Worm (Caenorhabditis elegans): ENCODE data around the gene R31.2.

The R31.2 gene

DNA sequence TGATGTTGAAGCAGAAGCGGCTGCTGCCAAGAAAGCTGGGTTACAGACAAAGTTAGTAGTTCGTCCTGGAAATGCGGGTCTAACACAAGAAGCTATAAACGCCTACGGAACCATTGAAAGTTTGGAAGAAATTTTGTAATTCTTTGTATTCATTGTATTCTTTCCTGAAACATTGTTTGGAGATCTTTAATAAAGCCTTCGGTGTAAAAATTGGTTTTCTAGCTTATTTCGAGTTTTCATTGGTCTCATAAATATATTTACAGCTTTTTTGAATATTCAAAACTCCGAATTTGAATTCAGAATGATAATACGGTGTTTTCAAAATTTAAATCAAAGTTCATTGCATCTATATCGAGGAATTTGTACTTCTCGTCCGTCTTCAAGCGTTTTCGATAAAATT, 17.5 kb downstream of the R31.2 start, which contains the start of gene F58H1.8:
TSS of gene F58H1.8 (plus strand) at position 301 of the 400 bp plus-strand sequence.
- no peak for TF ChIP-seq flt-1 (GFP tag; IDR thresholded peaks at IDR 0.05)
- no peak for TF ChIP-seq med-1 (GFP tag; optimal IDR thresholded peaks at IDR 0.05; ENCODE audit: insufficient read depth)

DNA sequence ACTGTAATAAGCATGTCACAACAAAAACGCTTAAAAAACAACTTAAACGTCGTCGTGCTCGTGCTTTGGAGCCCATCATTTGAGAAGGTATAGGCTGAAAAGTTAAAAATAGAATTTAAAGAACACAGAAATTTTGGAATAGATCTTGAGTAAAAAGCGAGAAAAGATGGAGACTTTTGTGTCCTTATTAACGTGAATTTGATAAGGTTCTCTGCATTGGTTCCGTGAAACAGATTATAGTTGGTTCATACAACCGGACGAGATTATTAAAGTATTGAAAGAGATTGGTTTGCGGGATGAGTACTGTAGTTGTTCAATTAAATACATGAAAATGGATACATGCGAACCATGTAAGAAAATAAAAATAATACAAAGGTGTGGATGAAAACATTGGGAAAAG, 20.3 kb downstream of the R31.2 start, which contains the start of gene gpla-1:
TSS of gene gpla-1 (minus strand) at position 101 of the 400 bp plus-strand sequence.
- TF ChIP-seq ztf-23 (GFP tag; IDR thresholded peaks at IDR 0.05), result no peak
- no peak for TF ChIP-seq ztf-29 (GFP tag; IDR thresholded peaks at IDR 0.05)
- no peak for TF ChIP-seq ref-1 (GFP tag; conservative IDR thresholded peaks at IDR 0.05)
- TF ChIP-seq klf-2 (GFP tag; conservative IDR thresholded peaks at IDR 0.05), result no peak
- no peak for TF ChIP-seq flt-1 (GFP tag; IDR thresholded peaks at IDR 0.05)
- no peak for TF ChIP-seq T22C8.4 (GFP tag; IDR thresholded peaks at IDR 0.05)
- TF ChIP-seq med-1 (GFP tag; optimal IDR thresholded peaks at IDR 0.05; ENCODE audit: insufficient read depth), result no peak
- TF ChIP-seq tab-1 (GFP tag; IDR thresholded peaks at IDR 0.05), result no peak
- no peak for TF ChIP-seq cog-1 (tag; optimal IDR thresholded peaks at IDR 0.05)

DNA sequence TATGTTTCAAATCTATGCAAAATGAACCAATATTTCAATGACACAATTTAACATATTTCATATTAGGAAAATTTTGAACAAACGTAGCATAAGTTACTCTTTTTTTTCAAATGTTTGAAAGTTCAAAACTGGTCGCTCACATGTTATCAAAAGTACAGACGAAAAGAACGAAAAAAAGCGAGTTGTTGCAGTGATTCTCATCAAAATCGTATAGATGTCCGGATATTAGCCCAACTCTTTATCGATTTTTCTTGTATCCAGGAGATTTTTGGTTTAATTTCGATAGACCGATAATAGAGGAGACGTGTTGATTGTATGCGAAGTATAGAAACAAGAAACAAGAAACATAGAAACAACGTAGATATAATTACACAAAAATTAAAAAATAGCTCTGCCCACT, 23.0 kb downstream of the R31.2 start:
- TF ChIP-seq cog-1 (tag; optimal IDR thresholded peaks at IDR 0.05) (no peak), klf-2 (GFP tag; conservative IDR thresholded peaks at IDR 0.05) (no peak), med-1 (GFP tag; optimal IDR thresholded peaks at IDR 0.05; ENCODE audit: insufficient read depth) (no peak), flt-1 (GFP tag; IDR thresholded peaks at IDR 0.05) (no peak), T22C8.4 (GFP tag; IDR thresholded peaks at IDR 0.05) (no peak)

DNA sequence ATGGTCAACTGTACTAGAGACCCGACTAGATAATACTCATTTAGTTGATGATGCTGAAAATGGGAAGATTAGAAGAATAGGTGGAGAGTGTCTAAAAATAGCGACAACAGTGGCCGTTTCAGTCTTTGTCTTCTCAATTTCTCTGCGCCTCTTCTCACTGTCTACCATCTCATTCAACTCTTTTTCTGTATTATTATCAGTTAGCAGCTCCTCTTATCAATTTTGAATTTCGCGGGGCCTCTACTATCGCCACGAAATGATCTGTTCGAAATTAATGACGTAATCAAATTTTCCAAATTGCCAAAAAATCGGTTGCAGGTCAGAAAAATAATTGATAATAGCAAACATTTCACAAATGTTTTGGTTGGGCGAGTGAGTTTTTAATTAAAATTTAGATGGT, 24.3 kb downstream of the R31.2 start:
- TF ChIP-seq ztf-29 (GFP tag; IDR thresholded peaks at IDR 0.05), result no peak
- no peak for TF ChIP-seq ztf-23 (GFP tag; IDR thresholded peaks at IDR 0.05)
- no peak for TF ChIP-seq cog-1 (tag; optimal IDR thresholded peaks at IDR 0.05)
- no peak for TF ChIP-seq tab-1 (GFP tag; IDR thresholded peaks at IDR 0.05)

DNA sequence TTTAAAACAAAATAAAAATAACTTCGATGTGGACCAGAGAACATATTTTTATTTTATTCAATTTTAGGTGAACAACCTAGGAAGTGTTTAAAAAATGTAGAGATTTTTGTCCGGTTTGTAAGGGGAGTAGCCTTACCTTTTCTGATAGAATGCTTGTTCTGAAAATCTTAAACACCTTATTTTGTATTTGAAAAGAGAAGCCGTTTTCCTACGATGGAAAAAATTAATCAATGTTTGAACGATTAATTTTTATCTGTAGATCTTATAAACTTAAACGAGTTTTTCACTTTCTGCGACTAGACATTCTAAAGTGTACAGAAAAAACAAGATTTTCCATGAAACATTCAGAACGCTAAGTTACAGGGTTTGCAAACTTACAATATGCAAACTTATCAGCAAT, 25.0 kb downstream of the R31.2 start, which contains the start of gene F58H1.6:
TSS of gene F58H1.6 (plus strand) at position 301 of the 400 bp plus-strand sequence.
- TF ChIP-seq cog-1 (tag; optimal IDR thresholded peaks at IDR 0.05) (no peak), med-1 (GFP tag; optimal IDR thresholded peaks at IDR 0.05; ENCODE audit: insufficient read depth) (no peak), klf-2 (GFP tag; conservative IDR thresholded peaks at IDR 0.05) (no peak), flt-1 (GFP tag; IDR thresholded peaks at IDR 0.05) (no peak), ztf-29 (GFP tag; IDR thresholded peaks at IDR 0.05) (no peak), T22C8.4 (GFP tag; IDR thresholded peaks at IDR 0.05) (no peak), ref-1 (GFP tag; conservative IDR thresholded peaks at IDR 0.05) (no peak), ztf-23 (GFP tag; IDR thresholded peaks at IDR 0.05) (no peak), tab-1 (GFP tag; IDR thresholded peaks at IDR 0.05) (no peak)

DNA sequence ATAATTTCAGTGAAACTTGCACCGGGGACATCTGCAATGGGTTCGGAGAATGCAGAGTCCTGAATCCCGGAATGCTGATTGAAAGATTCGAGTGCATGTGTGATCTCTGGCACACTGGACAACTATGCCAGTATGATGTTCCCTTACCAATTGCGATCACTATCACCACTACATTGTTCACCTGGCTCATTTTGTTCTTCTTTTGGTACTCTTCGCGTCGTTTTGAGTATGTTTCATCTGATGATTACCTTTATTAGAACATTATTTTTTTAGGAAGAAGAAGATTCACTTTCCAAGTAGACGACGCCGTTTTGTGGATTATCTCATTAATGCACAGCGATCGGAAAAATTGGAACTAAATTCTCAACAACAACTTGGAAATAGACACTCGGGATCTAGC, 26.4 kb downstream of the R31.2 start:
- no peak for TF ChIP-seq tab-1 (GFP tag; IDR thresholded peaks at IDR 0.05)
- no peak for TF ChIP-seq med-1 (GFP tag; optimal IDR thresholded peaks at IDR 0.05; ENCODE audit: insufficient read depth)
- no peak for TF ChIP-seq ref-1 (GFP tag; conservative IDR thresholded peaks at IDR 0.05)

DNA sequence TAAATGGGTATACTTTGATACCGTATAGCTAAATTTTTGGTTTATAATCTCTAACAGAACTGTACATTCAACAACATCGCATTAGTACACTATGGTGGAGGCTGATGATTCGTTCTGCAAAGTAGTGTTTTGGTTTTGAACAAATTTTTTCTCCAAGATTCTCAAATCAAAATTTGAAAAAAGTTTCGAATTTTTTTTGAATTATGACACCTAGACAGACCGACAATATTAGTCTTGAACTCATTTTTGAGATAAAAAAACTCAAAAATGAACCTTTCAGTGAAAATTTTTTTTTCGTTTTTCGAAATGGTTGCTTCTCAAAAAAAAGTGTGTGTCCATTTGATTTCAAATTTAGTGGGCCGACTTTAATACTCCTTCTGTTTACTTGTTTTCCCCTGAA, 28.1 kb downstream of the R31.2 start:
- TF ChIP-seq klf-2 (GFP tag; conservative IDR thresholded peaks at IDR 0.05) (no peak), ztf-29 (GFP tag; IDR thresholded peaks at IDR 0.05) (no peak), tab-1 (GFP tag; IDR thresholded peaks at IDR 0.05) (no peak), ztf-23 (GFP tag; IDR thresholded peaks at IDR 0.05) (no peak), T22C8.4 (GFP tag; IDR thresholded peaks at IDR 0.05) (no peak), ref-1 (GFP tag; conservative IDR thresholded peaks at IDR 0.05) (no peak), med-1 (GFP tag; optimal IDR thresholded peaks at IDR 0.05; ENCODE audit: insufficient read depth) (no peak), flt-1 (GFP tag; IDR thresholded peaks at IDR 0.05) (no peak), cog-1 (tag; optimal IDR thresholded peaks at IDR 0.05) (no peak)

DNA sequence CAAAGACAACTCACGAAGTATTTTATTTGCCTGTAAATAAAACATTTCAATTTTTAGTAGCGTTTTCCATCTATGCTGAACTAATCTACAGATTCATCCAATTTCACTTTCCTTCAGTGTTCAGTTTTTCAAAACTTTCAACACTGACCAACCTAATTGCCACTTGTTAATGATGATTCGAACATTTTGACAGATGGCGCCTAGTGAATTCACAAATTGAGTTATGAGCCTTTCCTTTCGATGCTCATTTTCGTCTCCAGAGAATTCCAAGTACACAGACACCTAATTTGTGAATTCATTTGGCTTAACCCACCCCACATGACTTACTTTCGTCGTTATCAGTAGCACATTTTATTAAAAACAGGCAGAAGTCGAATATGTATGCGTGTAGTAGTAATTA, 29.4 kb downstream of the R31.2 start:
- no peak for TF ChIP-seq cog-1 (tag; optimal IDR thresholded peaks at IDR 0.05)
- no peak for TF ChIP-seq flt-1 (GFP tag; IDR thresholded peaks at IDR 0.05)
- no peak for TF ChIP-seq klf-2 (GFP tag; conservative IDR thresholded peaks at IDR 0.05)
- TF ChIP-seq ztf-29 (GFP tag; IDR thresholded peaks at IDR 0.05), result no peak
- no peak for TF ChIP-seq tab-1 (GFP tag; IDR thresholded peaks at IDR 0.05)
- no peak for TF ChIP-seq ztf-23 (GFP tag; IDR thresholded peaks at IDR 0.05)
- TF ChIP-seq med-1 (GFP tag; optimal IDR thresholded peaks at IDR 0.05; ENCODE audit: insufficient read depth), result no peak
- TF ChIP-seq T22C8.4 (GFP tag; IDR thresholded peaks at IDR 0.05), result no peak
- no peak for TF ChIP-seq ref-1 (GFP tag; conservative IDR thresholded peaks at IDR 0.05)

DNA sequence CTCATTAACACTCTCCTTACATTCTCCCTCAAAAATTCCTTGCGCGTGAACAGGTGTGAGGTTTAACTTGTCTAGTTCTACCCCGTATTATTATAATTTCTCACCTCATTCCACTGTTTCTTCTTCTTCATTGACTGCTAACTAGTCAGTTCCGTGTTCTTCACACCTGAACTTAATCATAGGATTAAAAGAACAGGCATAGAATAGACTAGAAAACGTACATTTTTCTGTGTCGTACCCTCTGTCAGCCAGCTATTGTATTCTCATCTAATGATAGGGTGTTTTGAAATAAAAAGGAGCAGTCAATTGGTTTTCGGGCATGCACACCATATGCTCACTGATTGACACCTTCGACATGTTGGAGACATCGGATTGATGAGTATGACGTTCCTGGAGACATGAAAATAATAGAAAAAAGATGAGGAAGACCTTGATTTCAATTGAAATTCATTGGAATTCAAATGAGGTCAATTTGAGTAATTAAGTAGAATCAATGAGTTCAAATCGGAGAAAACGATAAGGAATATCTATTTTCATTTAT, 30.1 kb downstream of the R31.2 start:
- no peak for TF ChIP-seq klf-2 (GFP tag; conservative IDR thresholded peaks at IDR 0.05)
- no peak for TF ChIP-seq cog-1 (tag; optimal IDR thresholded peaks at IDR 0.05)
- TF ChIP-seq ref-1 (GFP tag; conservative IDR thresholded peaks at IDR 0.05), result no peak
- no peak for TF ChIP-seq T22C8.4 (GFP tag; IDR thresholded peaks at IDR 0.05)
- TF ChIP-seq tab-1 (GFP tag; IDR thresholded peaks at IDR 0.05), result no peak
- no peak for TF ChIP-seq med-1 (GFP tag; optimal IDR thresholded peaks at IDR 0.05; ENCODE audit: insufficient read depth)
- no peak for TF ChIP-seq ztf-29 (GFP tag; IDR thresholded peaks at IDR 0.05)
- no peak for TF ChIP-seq ztf-23 (GFP tag; IDR thresholded peaks at IDR 0.05)
- no peak for TF ChIP-seq flt-1 (GFP tag; IDR thresholded peaks at IDR 0.05)

DNA sequence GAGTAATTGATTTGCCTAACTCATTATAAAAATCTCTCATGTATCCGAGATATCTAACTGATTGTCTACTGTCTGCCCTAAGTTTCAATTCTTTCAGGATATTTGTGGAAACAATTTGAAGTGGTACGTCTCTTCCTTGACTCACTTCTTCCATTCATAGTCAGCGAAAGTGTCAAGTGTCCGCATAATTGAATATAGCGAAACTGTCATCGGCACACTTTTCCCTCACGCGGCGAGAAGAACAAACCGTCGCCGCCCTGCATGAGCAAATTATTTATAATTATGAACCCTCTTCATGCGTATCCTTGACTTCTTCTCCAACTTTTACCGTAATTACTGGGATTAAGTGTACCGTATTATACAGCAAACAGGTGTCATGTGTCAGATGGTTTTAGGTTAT, 31.2 kb downstream of the R31.2 start:
- no peak for TF ChIP-seq med-1 (GFP tag; optimal IDR thresholded peaks at IDR 0.05; ENCODE audit: insufficient read depth)
- no peak for TF ChIP-seq ref-1 (GFP tag; conservative IDR thresholded peaks at IDR 0.05)
- TF ChIP-seq ztf-29 (GFP tag; IDR thresholded peaks at IDR 0.05), result no peak
- TF ChIP-seq ztf-23 (GFP tag; IDR thresholded peaks at IDR 0.05), result no peak
- no peak for TF ChIP-seq flt-1 (GFP tag; IDR thresholded peaks at IDR 0.05)
- TF ChIP-seq cog-1 (tag; optimal IDR thresholded peaks at IDR 0.05), result no peak
- TF ChIP-seq tab-1 (GFP tag; IDR thresholded peaks at IDR 0.05), result no peak
- no peak for TF ChIP-seq klf-2 (GFP tag; conservative IDR thresholded peaks at IDR 0.05)
- TF ChIP-seq T22C8.4 (GFP tag; IDR thresholded peaks at IDR 0.05), result no peak

All from whole organism, midembryonic.